Fruit fly (Drosophila melanogaster) whole organism, pupa: ENCODE data around the gene CG14340.

Source experiments
- CG10348 ChIP-seq: fragments of 200-800 bp; sonication (Bioruptor generic); IDR thresholded peaks from 2 replicates; pipeline ENCODE4 v1.3.6; 2022; ENCODE audit warnings: missing biosample characterization, missing genetic modification characterization
- CG12605 ChIP-seq: fragments of 200-800 bp; sonication (Bioruptor generic); IDR thresholded peaks from 2 replicates; pipeline ENCODE4 v1.3.6; 2022; ENCODE audit warnings: missing biosample characterization, missing genetic modification characterization
- CG13204 ChIP-seq: fragments of 200-800 bp; sonication (Bioruptor generic); optimal IDR thresholded peaks from 2 replicates; lab custom pipeline; 2018; ENCODE audit warnings: missing biosample characterization, mild to moderate bottlenecking, missing genetic modification characterization, moderate library complexity
- CG14655 ChIP-seq: fragments of 200-800 bp; sonication (Bioruptor generic); optimal IDR thresholded peaks from 3 replicates; lab custom pipeline; 2017; ENCODE audit warnings: mild to moderate bottlenecking, missing biosample characterization, missing genetic modification reagents, missing genetic modification characterization
- CG15710 ChIP-seq: fragments of 200-800 bp; sonication (Bioruptor generic); optimal IDR thresholded peaks from 2 replicates; lab custom pipeline; 2018; ENCODE audit warnings: missing biosample characterization, mild to moderate bottlenecking, missing genetic modification characterization, moderate library complexity
- CG17806 ChIP-seq: fragments of 200-800 bp; sonication (Bioruptor generic); optimal IDR thresholded peaks from 2 replicates; lab custom pipeline; 2018; ENCODE audit warnings: missing biosample characterization, mild to moderate bottlenecking, missing genetic modification characterization, moderate library complexity
- CG32121 ChIP-seq: fragments of 200-800 bp; sonication (Bioruptor generic); IDR thresholded peaks from 2 replicates; pipeline ENCODE4 v1.3.6; 2022; ENCODE audit warnings: missing biosample characterization, missing genetic modification characterization
- CG34367 ChIP-seq: fragments of 200-800 bp; sonication (Bioruptor generic); optimal IDR thresholded peaks from 2 replicates; lab custom pipeline; 2018; ENCODE audit warnings: missing biosample characterization, mild to moderate bottlenecking, missing genetic modification characterization
- CG4496 ChIP-seq: fragments of 200-800 bp; sonication (Bioruptor generic); IDR thresholded peaks from 3 replicates; pipeline ENCODE4 v1.3.6; 2022; ENCODE audit warnings: missing biosample characterization, missing genetic modification characterization
- CG8159 ChIP-seq: fragments of 200-800 bp; sonication (Bioruptor generic); optimal IDR thresholded peaks from 3 replicates; lab custom pipeline; 2018; ENCODE audit warnings: missing biosample characterization, mild to moderate bottlenecking, missing genetic modification characterization, moderate library complexity
- CG8301 ChIP-seq: fragments of 200-800 bp; sonication (Bioruptor generic); optimal IDR thresholded peaks from 2 replicates; lab custom pipeline; 2018; ENCODE audit warnings: missing biosample characterization, mild to moderate bottlenecking, missing genetic modification characterization
- CG9948 ChIP-seq: fragments of 200-800 bp; sonication (Bioruptor generic); optimal IDR thresholded peaks from 2 replicates; lab custom pipeline; 2018; ENCODE audit warnings: missing biosample characterization, mild to moderate bottlenecking, missing genetic modification characterization, moderate library complexity
- D1 ChIP-seq: fragments of 200-800 bp; sonication (Bioruptor generic); optimal IDR thresholded peaks from 2 replicates; lab custom pipeline; 2018; ENCODE audit warnings: missing biosample characterization, mild to moderate bottlenecking, missing genetic modification characterization, moderate library complexity
- EcR ChIP-seq: fragments of 200-800 bp; sonication (Bioruptor generic); optimal IDR thresholded peaks from 3 replicates; lab custom pipeline; 2019; ENCODE audit warnings: missing biosample characterization, missing genetic modification characterization, mild to moderate bottlenecking, moderate library complexity, missing genetic modification reagents
- Ets98B ChIP-seq: fragments of 200-800 bp; sonication (Bioruptor generic); IDR thresholded peaks from 2 replicates; pipeline ENCODE4 v1.3.6; 2022; ENCODE audit warnings: missing biosample characterization, missing genetic modification characterization
- Pif1A ChIP-seq: fragments of 200-800 bp; sonication (Bioruptor generic); optimal IDR thresholded peaks from 3 replicates; lab custom pipeline; 2016; ENCODE audit warnings: missing biosample characterization, missing genetic modification characterization
- Pif1B ChIP-seq: fragments of 200-800 bp; sonication (Bioruptor generic); optimal IDR thresholded peaks from 3 replicates; lab custom pipeline; 2016; ENCODE audit warnings: missing biosample characterization, missing genetic modification characterization
- Snoo ChIP-seq: fragments of 200-800 bp; sonication (Bioruptor generic); optimal IDR thresholded peaks from 3 replicates; lab custom pipeline; 2017; ENCODE audit warnings: missing biosample characterization, mild to moderate bottlenecking, missing genetic modification characterization, inconsistent platforms
- fd96Ca ChIP-seq: fragments of 200-800 bp; sonication (Bioruptor generic); IDR thresholded peaks from 3 replicates; pipeline ENCODE4 v1.3.6; 2022; ENCODE audit warnings: missing biosample characterization, missing genetic modification characterization
- gl ChIP-seq: fragments of 200-800 bp; sonication (Bioruptor generic); optimal IDR thresholded peaks from 2 replicates; lab custom pipeline; 2018; ENCODE audit warnings: missing biosample characterization, mild to moderate bottlenecking, missing genetic modification characterization
- rn ChIP-seq: fragments of 200-800 bp; sonication (Bioruptor generic); IDR thresholded peaks from 2 replicates; pipeline ENCODE4 v1.3.6; 2022; ENCODE audit warnings: missing biosample characterization, missing genetic modification characterization

Gene CG14340

dm6 chr2L:1068517-1069107 lies 44.1 kb upstream of the CG14340 start:
- TF ChIP-seq Snoo (tag; lab: Kevin White, UChicago), result no peak

DNA sequence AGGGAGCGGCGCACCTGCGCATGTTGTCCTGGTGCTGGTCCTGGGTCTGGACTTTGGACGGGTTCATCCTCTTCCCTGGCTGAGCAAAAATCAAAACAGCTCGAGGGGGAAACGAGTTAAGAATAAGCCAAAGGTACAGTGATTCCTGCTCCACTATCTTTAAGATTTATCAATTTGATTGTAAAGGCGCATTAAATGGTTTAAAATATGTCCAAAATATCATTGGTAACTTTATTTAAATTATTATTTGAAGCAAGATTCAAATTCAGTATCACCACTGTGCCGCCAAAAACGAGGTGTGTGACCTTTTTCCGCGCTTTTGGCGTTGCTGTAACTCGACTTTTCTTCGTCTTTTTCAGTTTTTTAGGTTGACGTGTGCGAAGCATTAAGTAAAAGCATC lies 43.3 kb upstream of the CG14340 start:
- TF ChIP-seq Ets98B (GFP tag; lab: Robert Waterston, UW) (no peak), CG8301 (no peak), rn (GFP tag; lab: Robert Waterston, UW) (no peak), CG4496 (GFP tag; lab: Robert Waterston, UW) (no peak), CG8159 (tag; lab: Kevin White, UChicago) (no peak), Snoo (tag; lab: Kevin White, UChicago) (no peak), EcR (no peak), CG15710 (tag; lab: Kevin White, UChicago) (no peak), CG32121 (no peak), D1 (tag; lab: Kevin White, UChicago) (no peak), CG13204 (GFP tag; lab: Kevin White, UChicago) (no peak), fd96Ca (GFP tag; lab: Robert Waterston, UW) (no peak), Pif1B (GFP tag; lab: Kevin White, UChicago) (no peak), CG14655 (GFP tag; lab: Kevin White, UChicago) (no peak)

DNA sequence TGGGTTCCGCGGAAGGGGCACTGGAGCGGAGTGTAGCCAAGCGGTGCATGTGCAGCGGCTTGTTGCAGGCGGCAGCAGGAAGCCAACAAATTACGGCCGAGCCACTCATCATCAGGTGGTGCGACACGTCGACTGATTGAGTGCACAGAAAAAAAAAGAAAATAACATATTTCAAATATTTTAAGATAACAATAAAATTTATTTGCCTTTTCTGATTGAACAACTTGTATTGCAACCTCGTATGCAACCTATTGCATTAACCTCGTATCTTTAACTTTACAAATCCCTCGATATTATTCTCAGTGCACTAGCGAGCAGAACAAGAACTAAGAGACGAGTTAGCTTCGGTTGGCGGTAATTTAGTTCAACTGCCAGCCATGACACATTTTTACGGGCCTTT lies 42.4 kb upstream of the CG14340 start:
- peak; percentile 53 for TF ChIP-seq Snoo (tag; lab: Kevin White, UChicago)
- TF ChIP-seq CG9948 (tag; lab: Kevin White, UChicago), result peak; percentile 68
- TF ChIP-seq CG32121, result peak; percentile 39; the same call in 1 of the 2 replicates
- TF ChIP-seq CG8159 (tag; lab: Kevin White, UChicago), result peak; percentile 72
- peak; percentile 63 for TF ChIP-seq CG34367 (tag; lab: Kevin White, UChicago)
- TF ChIP-seq CG17806 (tag; lab: Kevin White, UChicago), result peak; percentile 70
- peak; percentile 68; the same call in 2 of the 3 replicates for TF ChIP-seq CG4496 (GFP tag; lab: Robert Waterston, UW)
- TF ChIP-seq CG14655 (GFP tag; lab: Kevin White, UChicago), result peak; percentile 79
- TF ChIP-seq CG8301, result peak; percentile 75
- TF ChIP-seq CG12605, result no peak
- TF ChIP-seq Pif1A, result peak; percentile 69
- TF ChIP-seq Pif1B (GFP tag; lab: Kevin White, UChicago), result peak; percentile 44
- peak; percentile 59 for TF ChIP-seq Ets98B (GFP tag; lab: Robert Waterston, UW)
- TF ChIP-seq gl (tag; lab: Kevin White, UChicago), result peak; percentile 50
- TF ChIP-seq CG10348 (GFP tag; lab: Robert Waterston, UW), result no peak
- peak; percentile 72; the same call in 2 of the 3 replicates for TF ChIP-seq fd96Ca (GFP tag; lab: Robert Waterston, UW)
- TF ChIP-seq EcR, result no peak
- TF ChIP-seq D1 (tag; lab: Kevin White, UChicago), result peak; percentile 5
- no peak for TF ChIP-seq CG13204 (GFP tag; lab: Kevin White, UChicago)
- TF ChIP-seq rn (GFP tag; lab: Robert Waterston, UW), result no peak
- peak; percentile 70 for TF ChIP-seq CG15710 (tag; lab: Kevin White, UChicago)

- TF ChIP-seq Snoo (tag; lab: Kevin White, UChicago) (no peak), CG32121 (no peak), CG8301 (peak; percentile 36), CG13204 (GFP tag; lab: Kevin White, UChicago) (no peak), CG17806 (tag; lab: Kevin White, UChicago) (peak; percentile 6), D1 (tag; lab: Kevin White, UChicago) (no peak), Pif1B (GFP tag; lab: Kevin White, UChicago) (no peak), CG12605 (no peak), CG34367 (tag; lab: Kevin White, UChicago) (no peak), EcR (no peak), CG15710 (tag; lab: Kevin White, UChicago) (peak; percentile 34), gl (tag; lab: Kevin White, UChicago) (no peak), CG14655 (GFP tag; lab: Kevin White, UChicago) (peak; percentile 39), CG4496 (GFP tag; lab: Robert Waterston, UW) (0 out of 3 replicates have a peak, but pooled peaks have one; percentile 34), Pif1A (no peak), CG10348 (GFP tag; lab: Robert Waterston, UW) (no peak), Ets98B (GFP tag; lab: Robert Waterston, UW) (no peak), CG8159 (tag; lab: Kevin White, UChicago) (peak; percentile 5), rn (GFP tag; lab: Robert Waterston, UW) (no peak), CG9948 (tag; lab: Kevin White, UChicago) (peak; percentile 5), fd96Ca (GFP tag; lab: Robert Waterston, UW) (peak; percentile 49; the same call in 2 of the 3 replicates)
Measured at dm6 chr2L:1070941-1071340, 41.8 kb upstream of the CG14340 start.

dm6 chr2L:1072184-1072583 lies 40.6 kb upstream of the CG14340 start:
- TF ChIP-seq CG12605 (peak; percentile 44; the same call in 1 of the 2 replicates), gl (tag; lab: Kevin White, UChicago) (peak; percentile 81), Pif1A (peak; percentile 83), CG15710 (tag; lab: Kevin White, UChicago) (peak; percentile 53), CG8301 (peak; percentile 38), fd96Ca (GFP tag; lab: Robert Waterston, UW) (peak; percentile 87), CG34367 (tag; lab: Kevin White, UChicago) (peak; percentile 69), EcR (no peak), rn (GFP tag; lab: Robert Waterston, UW) (peak; percentile 71), CG4496 (GFP tag; lab: Robert Waterston, UW) (peak; percentile 84), CG32121 (peak; percentile 75), Ets98B (GFP tag; lab: Robert Waterston, UW) (peak; percentile 80), CG9948 (tag; lab: Kevin White, UChicago) (peak; percentile 18), CG14655 (GFP tag; lab: Kevin White, UChicago) (peak; percentile 72), CG10348 (GFP tag; lab: Robert Waterston, UW) (no peak), Pif1B (GFP tag; lab: Kevin White, UChicago) (peak; percentile 70), CG8159 (tag; lab: Kevin White, UChicago) (peak; percentile 63), CG17806 (tag; lab: Kevin White, UChicago) (peak; percentile 45), CG13204 (GFP tag; lab: Kevin White, UChicago) (peak; percentile 34), D1 (tag; lab: Kevin White, UChicago) (no peak), Snoo (tag; lab: Kevin White, UChicago) (no peak)
